Fruit fly (Drosophila melanogaster) whole organism, embryonic: Measurements from ENCODE around the gene CG9673.
A peak's percentile ranks its signal among the peaks of the same experiment; 100 is the strongest.

Experiments used
- CG12071 ChIP-seq: fragments of 200-800 bp; sonication (Bioruptor generic); optimal IDR thresholded peaks from 3 replicates; lab custom pipeline; 2018; ENCODE audit warnings: missing biosample characterization, mild to moderate bottlenecking, missing genetic modification characterization
- CG13123 ChIP-seq: fragments of 200-800 bp; sonication (Bioruptor generic); optimal IDR thresholded peaks from 2 replicates; lab custom pipeline; 2016; ENCODE audit warnings: missing biosample characterization, missing genetic modification characterization
- CG15269 ChIP-seq: fragments of 200-800 bp; sonication (Bioruptor generic); optimal IDR thresholded peaks from 2 replicates; lab custom pipeline; 2018; ENCODE audit warnings: missing biosample characterization, mild to moderate bottlenecking, missing genetic modification characterization, moderate library complexity
- CG1647 ChIP-seq: fragments of 200-800 bp; sonication (Bioruptor generic); optimal IDR thresholded peaks from 3 replicates; lab custom pipeline; 2016; ENCODE audit warnings: missing biosample characterization, missing genetic modification characterization
- CG18764 ChIP-seq: fragments of 200-800 bp; sonication (Bioruptor generic); optimal IDR thresholded peaks from 3 replicates; lab custom pipeline; 2016; ENCODE audit warnings: missing biosample characterization, missing genetic modification characterization
- CG2116 ChIP-seq: fragments of 200-800 bp; sonication (Bioruptor generic); optimal IDR thresholded peaks from 3 replicates; lab custom pipeline; 2018; ENCODE audit warnings: missing biosample characterization, mild to moderate bottlenecking, missing genetic modification characterization
- CG2120 ChIP-seq: fragments of 200-800 bp; sonication (Bioruptor generic); optimal IDR thresholded peaks from 3 replicates; lab custom pipeline; 2016; ENCODE audit warnings: missing biosample characterization, missing genetic modification characterization
- CG2202 ChIP-seq: fragments of 200-800 bp; sonication (Bioruptor generic); optimal IDR thresholded peaks from 2 replicates; lab custom pipeline; 2018; ENCODE audit warnings: missing biosample characterization, mild to moderate bottlenecking, missing genetic modification characterization
- CG30403 ChIP-seq: fragments of 200-800 bp; sonication (Bioruptor generic); optimal IDR thresholded peaks from 3 replicates; lab custom pipeline; 2016; ENCODE audit warnings: missing biosample characterization, missing genetic modification characterization
- CG31365 ChIP-seq: fragments of 200-800 bp; sonication (Bioruptor generic); optimal IDR thresholded peaks from 2 replicates; lab custom pipeline; 2018; ENCODE audit warnings: missing biosample characterization, mild to moderate bottlenecking, missing genetic modification characterization
- CG3163 ChIP-seq: fragments of 200-800 bp; sonication (Bioruptor generic); optimal IDR thresholded peaks from 3 replicates; lab custom pipeline; 2016; ENCODE audit warnings: missing biosample characterization, missing genetic modification characterization
- CG34376 ChIP-seq: fragments of 200-800 bp; sonication (Bioruptor generic); optimal IDR thresholded peaks from 2 replicates; lab custom pipeline; 2018; ENCODE audit warnings: missing biosample characterization, mild to moderate bottlenecking, missing genetic modification characterization
- CG4360 ChIP-seq: fragments of 200-800 bp; sonication (Bioruptor generic); IDR thresholded peaks from 2 replicates; pipeline ENCODE4 v1.3.6; 2022; ENCODE audit warnings: missing biosample characterization, missing genetic modification characterization
- CG6683 ChIP-seq: fragments of 200-800 bp; sonication (Bioruptor generic); optimal IDR thresholded peaks from 2 replicates; lab custom pipeline; 2017; ENCODE audit warnings: missing biosample characterization, mild to moderate bottlenecking, missing genetic modification characterization, missing genetic modification reagents
- CG7556 ChIP-seq: fragments of 200-800 bp; sonication (Bioruptor generic); optimal IDR thresholded peaks from 2 replicates; lab custom pipeline; 2017; ENCODE audit warnings: missing biosample characterization, mild to moderate bottlenecking, missing genetic modification characterization
- CG8388 ChIP-seq: fragments of 200-800 bp; sonication (Bioruptor generic); optimal IDR thresholded peaks from 2 replicates; lab custom pipeline; 2019; ENCODE audit warnings: missing biosample characterization, mild to moderate bottlenecking, missing genetic modification characterization, moderate library complexity
- CG9609 ChIP-seq: fragments of 200-800 bp; sonication (Bioruptor generic); optimal IDR thresholded peaks from 3 replicates; lab custom pipeline; 2016; ENCODE audit warnings: missing biosample characterization, missing genetic modification characterization
- Ets97D ChIP-seq: fragments of 200-800 bp; sonication (Bioruptor generic); optimal IDR thresholded peaks from 3 replicates; lab custom pipeline; 2016; ENCODE audit warnings: missing biosample characterization, missing genetic modification characterization
- GATAe ChIP-seq: fragments of 200-800 bp; sonication (Bioruptor generic); conservative IDR thresholded peaks from 2 replicates; pipeline ENCODE4 v1.3.6; 2022; ENCODE audit warnings: missing biosample characterization, missing genetic modification characterization
- Hey ChIP-seq: fragments of 200-800 bp; sonication (Bioruptor generic); optimal IDR thresholded peaks from 3 replicates; lab custom pipeline; 2018; ENCODE audit warnings: missing biosample characterization, mild to moderate bottlenecking, missing genetic modification characterization
- Lim3 ChIP-seq: fragments of 200-800 bp; sonication (Bioruptor generic); IDR thresholded peaks from 2 replicates; pipeline ENCODE4 v1.3.6; 2022; ENCODE audit warnings: missing biosample characterization, missing genetic modification characterization
- NFAT ChIP-seq: fragments of 200-800 bp; sonication (Bioruptor generic); IDR thresholded peaks from 2 replicates; pipeline ENCODE4 v1.3.6; 2022; ENCODE audit warnings: missing biosample characterization, missing genetic modification characterization
- NK7.1 ChIP-seq: fragments of 200-800 bp; sonication (Bioruptor generic); optimal IDR thresholded peaks from 3 replicates; lab custom pipeline; 2016; ENCODE audit warnings: missing biosample characterization, missing genetic modification characterization
- Nf-YA ChIP-seq: fragments of 200-800 bp; sonication (Bioruptor generic); IDR thresholded peaks from 2 replicates; pipeline ENCODE4 v1.3.6; 2022; ENCODE audit warnings: missing biosample characterization, missing genetic modification characterization
- Oli ChIP-seq: fragments of 200-800 bp; sonication (Bioruptor generic); optimal IDR thresholded peaks from 2 replicates; lab custom pipeline; 2018; ENCODE audit warnings: missing biosample characterization, mild to moderate bottlenecking, missing genetic modification characterization, moderate library complexity
- Optix ChIP-seq: fragments of 200-800 bp; sonication (Bioruptor generic); IDR thresholded peaks from 3 replicates; pipeline ENCODE4 v1.3.6; 2022; ENCODE audit warnings: missing biosample characterization, missing genetic modification characterization
- Pdp1 ChIP-seq, 2 experiments: fragments of 200-800 bp; sonication (Bioruptor generic); optimal IDR thresholded peaks; 3 replicates each; lab custom pipeline; 2016; ENCODE audit warnings: missing biosample characterization in 2 of 2, missing genetic modification characterization in 2 of 2, mild to moderate bottlenecking in 1 of 2, moderate library complexity in 1 of 2
- Ptx1 ChIP-seq: fragments of 200-800 bp; sonication (Bioruptor generic); IDR thresholded peaks from 2 replicates; pipeline ENCODE4 v1.3.6; 2022; ENCODE audit warnings: missing biosample characterization, missing genetic modification characterization
- Sry-δ ChIP-seq: fragments of 200-800 bp; sonication (Bioruptor generic); optimal IDR thresholded peaks from 2 replicates; lab custom pipeline; 2016; ENCODE audit warnings: missing biosample characterization, missing genetic modification characterization
- TFAM ChIP-seq: fragments of 200-800 bp; sonication (Bioruptor generic); optimal IDR thresholded peaks from 2 replicates; lab custom pipeline; 2017; ENCODE audit warnings: missing biosample characterization, missing genetic modification characterization, inconsistent platforms
- Tbp ChIP-seq: fragments of >200 bp; optimal IDR thresholded peaks from 2 replicates; lab custom pipeline; 2018; ENCODE audit warnings: missing biosample characterization, missing genetic modification characterization
- Trl ChIP-seq, 3 experiments: fragments of >200 bp in 2 of 3; fragments of 200-800 bp in 1 of 3; sonication (Bioruptor generic) in 1 of 3; optimal IDR thresholded peaks; 2 replicates in 1 of 3; 3 replicates in 2 of 3; lab custom pipeline; 2016 to 2017; ENCODE audit warnings: missing biosample characterization in 1 of 3, missing genetic modification characterization in 1 of 3
- Xrp1 ChIP-seq: fragments of 200-800 bp; sonication (Bioruptor generic); IDR thresholded peaks from 2 replicates; pipeline ENCODE4 v1.3.6; 2022; ENCODE audit warnings: missing biosample characterization, missing genetic modification characterization
- cad ChIP-seq: fragments of >200 bp; optimal IDR thresholded peaks from 2 replicates; lab custom pipeline; 2017; ENCODE audit warnings: missing biosample characterization, missing genetic modification characterization
- corto ChIP-seq: fragments of 200-800 bp; sonication (Bioruptor generic); optimal IDR thresholded peaks from 2 replicates; lab custom pipeline; 2016; ENCODE audit warnings: missing biosample characterization, mild to moderate bottlenecking, missing genetic modification characterization, moderate library complexity
- dmrt99B ChIP-seq: fragments of 200-800 bp; sonication (Bioruptor generic); optimal IDR thresholded peaks from 2 replicates; lab custom pipeline; 2018; ENCODE audit warnings: missing biosample characterization, mild to moderate bottlenecking, missing genetic modification characterization, moderate library complexity
- gsb ChIP-seq: fragments of 200-800 bp; sonication (Bioruptor generic); IDR thresholded peaks from 2 replicates; pipeline ENCODE4 v1.3.6; 2022; ENCODE audit warnings: missing biosample characterization, missing genetic modification characterization
- hkb ChIP-seq, 2 experiments: fragments of 200-800 bp in 1 of 2; fragments of >200 bp in 1 of 2; sonication (Bioruptor generic) in 1 of 2; IDR thresholded peaks in 1 of 2; optimal IDR thresholded peaks in 1 of 2; 2 replicates each; pipeline versions ENCODE4 v1.3.6 to Lab custom; 2017 to 2022; ENCODE audit warnings: missing biosample characterization in 1 of 2, missing genetic modification characterization in 1 of 2
- insv ChIP-seq, 2 experiments: fragments of 200-800 bp; sonication (Bioruptor generic); optimal IDR thresholded peaks; 3 replicates each; lab custom pipeline; 2016 to 2018; ENCODE audit warnings: missing biosample characterization in 2 of 2, missing genetic modification characterization in 2 of 2
- inv ChIP-seq: fragments of 200-800 bp; sonication (Bioruptor generic); IDR thresholded peaks from 2 replicates; pipeline ENCODE4 v1.3.6; 2022; ENCODE audit warnings: missing biosample characterization, missing genetic modification characterization; ENCODE audit not compliant: partially characterized antibody
- kni ChIP-seq: fragments of 200-800 bp; sonication (Bioruptor generic); optimal IDR thresholded peaks from 3 replicates; lab custom pipeline; 2017; ENCODE audit warnings: mild to moderate bottlenecking, missing biosample characterization, missing genetic modification reagents, missing genetic modification characterization
- peb ChIP-seq: fragments of 200-800 bp; sonication (Bioruptor generic); IDR thresholded peaks from 2 replicates; pipeline ENCODE4 v1.3.6; 2022; ENCODE audit warnings: missing biosample characterization, missing genetic modification characterization
- pho ChIP-seq: fragments of 200-800 bp; sonication (Bioruptor generic); optimal IDR thresholded peaks from 2 replicates; lab custom pipeline; 2016; ENCODE audit warnings: missing biosample characterization, missing genetic modification characterization
- ro ChIP-seq: fragments of 200-800 bp; sonication (Bioruptor generic); IDR thresholded peaks from 2 replicates; pipeline ENCODE4 v1.3.6; 2022; ENCODE audit warnings: missing biosample characterization, missing genetic modification characterization
- sens-2 ChIP-seq: fragments of 200-800 bp; sonication (Bioruptor generic); IDR thresholded peaks from 2 replicates; pipeline ENCODE4 v1.3.6; 2022; ENCODE audit warnings: missing biosample characterization, missing genetic modification characterization
- sna ChIP-seq: fragments of 200-800 bp; sonication (Bioruptor generic); IDR thresholded peaks from 2 replicates; pipeline ENCODE4 v1.3.6; 2022; ENCODE audit warnings: missing biosample characterization, missing genetic modification characterization; ENCODE audit not compliant: partially characterized antibody
- tll ChIP-seq, 2 experiments: fragments of 200-800 bp in 1 of 2; fragments of >200 bp in 1 of 2; sonication (Bioruptor generic) in 1 of 2; optimal IDR thresholded peaks; 2 replicates each; lab custom pipeline; 2017 to 2019; ENCODE audit warnings: missing biosample characterization in 2 of 2, missing genetic modification characterization in 2 of 2, mild to moderate bottlenecking in 1 of 2, moderate library complexity in 1 of 2
- unpg ChIP-seq: fragments of 200-800 bp; sonication (Bioruptor generic); optimal IDR thresholded peaks from 3 replicates; lab custom pipeline; 2018; ENCODE audit warnings: missing biosample characterization, mild to moderate bottlenecking, missing genetic modification characterization, moderate library complexity
- vvl ChIP-seq: fragments of 200-800 bp; sonication (Bioruptor generic); IDR thresholded peaks from 2 replicates; pipeline ENCODE4 v1.3.6; 2022; ENCODE audit warnings: missing biosample characterization, missing genetic modification characterization
- wor ChIP-seq: fragments of 200-800 bp; sonication (Bioruptor generic); IDR thresholded peaks from 2 replicates; pipeline ENCODE4 v1.3.6; 2022; ENCODE audit warnings: missing biosample characterization, missing genetic modification characterization

Gene CG9673

dm6 chrX:16655724-16656235, 47.9 kb downstream of the CG9673 start (continued):
- no peak for TF ChIP-seq CG3163 (GFP tag; lab: Kevin White, UChicago)
- no peak for TF ChIP-seq CG7556 (GFP tag; lab: Kevin White, UChicago)
- no peak for TF ChIP-seq GATAe (GFP tag; lab: Robert Waterston, UW)
- no peak for TF ChIP-seq sens-2 (GFP tag; lab: Robert Waterston, UW)
- no peak for TF ChIP-seq Oli (tag; lab: Kevin White, UChicago)
- no peak for TF ChIP-seq Tbp (GFP tag; lab: Kevin White, UChicago)
- peak; percentile 98 to 99 for TF ChIP-seq insv (GFP tag; optimal IDR thresholded peaks at IDR 0.05; lab: Kevin White, UChicago)
- TF ChIP-seq Pdp1 (GFP tag; optimal IDR thresholded peaks at IDR 0.05; lab: Kevin White, UChicago) = peak in 1 of 2 experiments; percentile 47
- no peak for TF ChIP-seq Sry-δ
- no peak for TF ChIP-seq gsb (GFP tag; lab: Robert Waterston, UW)
- TF ChIP-seq kni = peak; percentile 82
- TF ChIP-seq NK7.1 (GFP tag; lab: Kevin White, UChicago) = no peak
- TF ChIP-seq ro (GFP tag; lab: Robert Waterston, UW) = no peak
- no peak for TF ChIP-seq Hey (tag; lab: Kevin White, UChicago)
- TF ChIP-seq CG30403 = no peak
- no peak for TF ChIP-seq sna (GFP tag; lab: Robert Waterston, UW)
- no peak for TF ChIP-seq Ets97D (GFP tag; lab: Kevin White, UChicago)
- no peak for TF ChIP-seq corto (GFP tag; lab: Kevin White, UChicago)
- no peak for TF ChIP-seq CG8388 (GFP tag; lab: Kevin White, UChicago)
- TF ChIP-seq CG15269 (tag; lab: Kevin White, UChicago) = peak; percentile 36
- TF ChIP-seq dmrt99B (tag; lab: Kevin White, UChicago) = no peak
- no peak for TF ChIP-seq NFAT (GFP tag; lab: Robert Waterston, UW)
- peak; percentile 41; the same call in 1 of the 2 replicates for TF ChIP-seq vvl (GFP tag; lab: Robert Waterston, UW)
- no peak for TF ChIP-seq hkb (optimal IDR thresholded peaks at IDR 0.05; lab: Kevin White, UChicago)
- TF ChIP-seq hkb (GFP tag; IDR thresholded peaks at IDR 0.05; lab: Robert Waterston, UW) = no peak
- no peak for TF ChIP-seq pho (GFP tag; lab: Kevin White, UChicago)
- TF ChIP-seq CG34376 (GFP tag; lab: Kevin White, UChicago) = peak; percentile 83
- TF ChIP-seq TFAM (GFP tag; lab: Kevin White, UChicago) = no peak
- no peak for TF ChIP-seq peb (GFP tag; lab: Robert Waterston, UW)
- TF ChIP-seq CG6683 (GFP tag; lab: Kevin White, UChicago) = peak; percentile 32
- TF ChIP-seq Trl (optimal IDR thresholded peaks at IDR 0.05; lab: Kevin White, UChicago) = peak in 1 of 2 experiments; percentile 57
- no peak for TF ChIP-seq Trl (GFP tag; optimal IDR thresholded peaks at IDR 0.05; lab: Kevin White, UChicago)
- no peak for TF ChIP-seq CG1647 (GFP tag; lab: Kevin White, UChicago)
- no peak for TF ChIP-seq Nf-YA
- TF ChIP-seq CG2120 = peak; percentile 23
- TF ChIP-seq unpg (GFP tag; lab: Kevin White, UChicago) = no peak
- TF ChIP-seq Lim3 (GFP tag; lab: Robert Waterston, UW) = no peak
- peak; percentile 86 for TF ChIP-seq CG31365 (tag; lab: Kevin White, UChicago)
- TF ChIP-seq cad (GFP tag; lab: Kevin White, UChicago) = no peak
- no peak for TF ChIP-seq CG2116 (GFP tag; lab: Kevin White, UChicago)
- TF ChIP-seq CG2202 (tag; lab: Kevin White, UChicago) = no peak
- TF ChIP-seq CG18764 = no peak
- peak in 1 of 2 experiments; percentile 61 for TF ChIP-seq tll (GFP tag; optimal IDR thresholded peaks at IDR 0.05; lab: Kevin White, UChicago)
- no peak for TF ChIP-seq Optix (GFP tag; lab: Robert Waterston, UW)
- no peak for TF ChIP-seq inv (GFP tag; lab: Robert Waterston, UW)
- 0 out of 2 replicates have a peak, but pooled peaks have one; percentile 22 for TF ChIP-seq Xrp1 (GFP tag; lab: Robert Waterston, UW)
- TF ChIP-seq CG9609 (GFP tag; lab: Kevin White, UChicago) = no peak
- no peak for TF ChIP-seq Ptx1 (GFP tag; lab: Robert Waterston, UW)
- no peak for TF ChIP-seq CG4360 (GFP tag; lab: Robert Waterston, UW)
- peak; percentile 41 for TF ChIP-seq CG12071 (GFP tag; lab: Kevin White, UChicago)
- TF ChIP-seq CG13123 (GFP tag; lab: Kevin White, UChicago) = no peak
- TF ChIP-seq wor (GFP tag; lab: Robert Waterston, UW) = no peak
